Fruit fly (Drosophila melanogaster) whole organism, wandering third instar larva: ENCODE measurements around the gene waw.

Experiments
- Dif ChIP-seq: fragments of 200-275, 200-300 bp; sonication (Bioruptor generic); optimal IDR thresholded peaks from 2 replicates; lab custom pipeline; 2018; ENCODE audit warnings: missing biosample characterization, missing genetic modification characterization; ENCODE audit not compliant: partially characterized antibody
- Hr78 ChIP-seq: fragments of >200 bp; optimal IDR thresholded peaks from 2 replicates; lab custom pipeline; 2017; ENCODE audit warnings: missing biosample characterization, missing genetic modification characterization
- N ChIP-seq: fragments of >200 bp; optimal IDR thresholded peaks from 2 replicates; lab custom pipeline; 2018; ENCODE audit warnings: missing biosample characterization, missing external identifiers, missing genetic modification characterization
- Vsx2 ChIP-seq: fragments of 200-300, 225-300 bp; sonication (Bioruptor generic); optimal IDR thresholded peaks from 2 replicates; lab custom pipeline; 2018; ENCODE audit warnings: missing biosample characterization, missing genetic modification characterization; ENCODE audit not compliant: partially characterized antibody
- foxo ChIP-seq, 2 experiments: fragments of 200-800 bp; sonication (Bioruptor generic); optimal IDR thresholded peaks; 2 replicates in 1 of 2; 3 replicates in 1 of 2; lab custom pipeline; 2016 to 2017; ENCODE audit warnings: missing biosample characterization in 2 of 2, missing genetic modification characterization in 2 of 2
- psq ChIP-seq: fragments of 200-800 bp; sonication (Bioruptor generic); optimal IDR thresholded peaks from 3 replicates; lab custom pipeline; 2017; ENCODE audit warnings: missing biosample characterization, mild to moderate bottlenecking, missing genetic modification characterization, moderate library complexity
- tai ChIP-seq: sonication (Bioruptor generic); optimal IDR thresholded peaks from 2 replicates; lab custom pipeline; 2016; ENCODE audit warnings: missing biosample characterization, missing genetic modification characterization

- TF ChIP-seq foxo (GFP tag; optimal IDR thresholded peaks at IDR 0.05; lab: Kevin White, UChicago), result no peak
- TF ChIP-seq N, result no peak
- no peak for TF ChIP-seq Vsx2 (GFP tag; lab: Kevin White, UChicago)
- TF ChIP-seq tai (GFP tag; lab: Kevin White, UChicago), result no peak
- TF ChIP-seq Hr78 (GFP tag; lab: Kevin White, UChicago), result no peak
- no peak for TF ChIP-seq psq (GFP tag; lab: Kevin White, UChicago)
- TF ChIP-seq Dif (GFP tag; lab: Kevin White, UChicago), result no peak
These were observed 39.8 kb downstream of the waw start, which contains the start of gene whe for dm6 chrX:21402672-21403071.
